Worm (Caenorhabditis elegans) whole organism, L2 larva: ENCODE results near the gene F42G4.7.
"Not testable (repeated sequence)": the region's sequence is repeated elsewhere in the genome, so short reads cannot be mapped to it uniquely, and the experiment has no call there.

Experiments
- ZK546.5 ChIP-seq: sonication (generic microtip); optimal IDR thresholded peaks from 2 replicates; lab custom pipeline; 2017; ENCODE audit warnings: missing biosample characterization, missing genetic modification characterization
- lin-39 ChIP-seq: fragments of 150-350 bp; optimal IDR thresholded peaks from 2 replicates; lab custom pipeline; 2014; ENCODE audit warnings: missing biosample characterization, missing genetic modification reagents, missing genetic modification characterization
- mdl-1 ChIP-seq, 2 experiments: fragments of 150-350 bp in 1 of 2; sonication (generic microtip) in 1 of 2; optimal IDR thresholded peaks; 2 replicates each; lab custom pipeline; 2017; ENCODE audit warnings: missing biosample characterization in 2 of 2, missing genetic modification characterization in 2 of 2
- nhr-77 ChIP-seq: fragments of 150-350 bp; optimal IDR thresholded peaks from 2 replicates; lab custom pipeline; 2014; ENCODE audit warnings: missing biosample characterization, missing genetic modification characterization
- skn-1 ChIP-seq: sonication (generic microtip); optimal IDR thresholded peaks from 2 replicates; lab custom pipeline; 2017; ENCODE audit warnings: missing biosample characterization, missing genetic modification characterization
- unc-62 ChIP-seq: fragments of 150-350 bp; optimal IDR thresholded peaks from 2 replicates; lab custom pipeline; 2014; ENCODE audit warnings: missing biosample characterization, missing genetic modification reagents, missing genetic modification characterization

- TF ChIP-seq mdl-1 (tag; optimal IDR thresholded peaks at IDR 0.05; lab: Kevin White, UChicago); nhr-77 (tag; lab: Kevin White, UChicago); lin-39; ZK546.5 (tag; lab: Kevin White, UChicago); unc-62 (GFP tag; lab: Kevin White, UChicago); skn-1 (tag; lab: Kevin White, UChicago): not testable (repeated sequence)
Measured at ce11 chrII:13082403-13082802, 35.3 kb upstream of the F42G4.7 start, which contains the start of gene Y81G3A.6.
